Worm (Caenorhabditis elegans): ENCODE data around the gene asp-8.

Gene asp-8

ce11 chrV:2985309-2985708, 39.0 kb upstream of the asp-8 start, which contains the start of gene srw-139:
Gene srw-139, minus strand, starts transcription at chrV:2985409.
- TF ChIP-seq C04F5.9 (tag; optimal IDR thresholded peaks at IDR 0.05) (no peak), lin-39 (tag; optimal IDR thresholded peaks at IDR 0.05) (no peak), nhr-84 (tag; optimal IDR thresholded peaks at IDR 0.05) (no peak), zag-1 (tag; optimal IDR thresholded peaks at IDR 0.05) (no peak), C34B4.2 (tag; optimal IDR thresholded peaks at IDR 0.05) (no peak), hlh-17 (GFP tag; optimal IDR thresholded peaks at IDR 0.05; ENCODE audit: borderline replicate concordance) (no peak), lin-13 (GFP tag; optimal IDR thresholded peaks at IDR 0.05) (no peak), lin-15B (tag; optimal IDR thresholded peaks at IDR 0.05) (no peak), nhr-20 (tag; optimal IDR thresholded peaks at IDR 0.05) (no peak), efl-1 (optimal IDR thresholded peaks at IDR 0.05) (no peak), efl-1 (GFP tag; optimal IDR thresholded peaks at IDR 0.05 in 1 of 2) (no peak), Y116A8C.19 (tag; optimal IDR thresholded peaks at IDR 0.05; ENCODE audit: borderline replicate concordance) (no peak)

- no peak for TF ChIP-seq C04F5.9 (tag; optimal IDR thresholded peaks at IDR 0.05)
- TF ChIP-seq skn-1 (tag; optimal IDR thresholded peaks at IDR 0.05): no peak
- no peak for TF ChIP-seq zag-1 (tag; optimal IDR thresholded peaks at IDR 0.05)
- no peak for TF ChIP-seq efl-1 (optimal IDR thresholded peaks at IDR 0.05)
- TF ChIP-seq efl-1 (GFP tag; optimal IDR thresholded peaks at IDR 0.05 in 1 of 2): peak in 1 of 2 experiments; percentile 62
These were observed 36.9 kb upstream of the asp-8 start, which contains the start of gene srh-85 for ce11 chrV:2987407-2987806. Gene srh-85, minus strand, starts transcription at chrV:2987507.

- TF ChIP-seq blmp-1 (tag; optimal IDR thresholded peaks at IDR 0.05): no peak
- no peak for TF ChIP-seq nhr-20 (tag; optimal IDR thresholded peaks at IDR 0.05)
- TF ChIP-seq lin-13 (GFP tag; optimal IDR thresholded peaks at IDR 0.05): no peak
- TF ChIP-seq ceh-88 (GFP tag; IDR thresholded peaks at IDR 0.05): no peak
- TF ChIP-seq jun-1 (tag; optimal IDR thresholded peaks at IDR 0.05): no peak
- no peak for TF ChIP-seq dsc-1 (tag; optimal IDR thresholded peaks at IDR 0.05)
- no peak for TF ChIP-seq hpl-2 (GFP tag; optimal IDR thresholded peaks at IDR 0.05)
- no peak for TF ChIP-seq zag-1 (tag; optimal IDR thresholded peaks at IDR 0.05)
- no peak for TF ChIP-seq nhr-237 (tag; optimal IDR thresholded peaks at IDR 0.05)
- no peak for TF ChIP-seq hlh-4 (tag; optimal IDR thresholded peaks at IDR 0.05)
- no peak for TF ChIP-seq ces-1 (GFP tag; optimal IDR thresholded peaks at IDR 0.05)
- no peak for TF ChIP-seq fkh-10 (GFP tag; optimal IDR thresholded peaks at IDR 0.05)
- no peak for TF ChIP-seq C34B4.2 (tag; optimal IDR thresholded peaks at IDR 0.05)
- no peak for TF ChIP-seq nhr-28 (tag; optimal IDR thresholded peaks at IDR 0.05)
- no peak for TF ChIP-seq unc-30 (tag; optimal IDR thresholded peaks at IDR 0.05)
- no peak for TF ChIP-seq aha-1 (tag; optimal IDR thresholded peaks at IDR 0.05)
- no peak for TF ChIP-seq fkh-4 (tag; optimal IDR thresholded peaks at IDR 0.05; ENCODE audit: borderline replicate concordance)
These were observed 32.9 kb upstream of the asp-8 start, which contains the start of gene srw-121 for ce11 chrV:2991485-2991884. Gene srw-121, minus strand, starts transcription at chrV:2991585.

ce11 chrV:2992060-2992459, 32.3 kb upstream of the asp-8 start:
- no peak for TF ChIP-seq pax-3 (tag; optimal IDR thresholded peaks at IDR 0.05)
- TF ChIP-seq egl-13 (tag; optimal IDR thresholded peaks at IDR 0.05): no peak
- TF ChIP-seq aha-1 (tag; optimal IDR thresholded peaks at IDR 0.05): no peak
- TF ChIP-seq xbp-1 (tag; optimal IDR thresholded peaks at IDR 0.05): no peak
- TF ChIP-seq sox-4 (tag; optimal IDR thresholded peaks at IDR 0.05): no peak
- no peak for TF ChIP-seq fkh-8 (tag; optimal IDR thresholded peaks at IDR 0.05)
- TF ChIP-seq nhr-85 (tag): no peak
- no peak for TF ChIP-seq ceh-63 (GFP tag; optimal IDR thresholded peaks at IDR 0.05)
- TF ChIP-seq C04F5.9 (tag; optimal IDR thresholded peaks at IDR 0.05): no peak
- no peak for TF ChIP-seq ceh-8 (GFP tag; optimal IDR thresholded peaks at IDR 0.05)
- TF ChIP-seq sptf-1 (tag; optimal IDR thresholded peaks at IDR 0.05): no peak
- TF ChIP-seq lin-35 (GFP tag; optimal IDR thresholded peaks at IDR 0.05): no peak
- TF ChIP-seq nhr-12 (tag; optimal IDR thresholded peaks at IDR 0.05): no peak
- no peak for TF ChIP-seq sup-37 (GFP tag; optimal IDR thresholded peaks at IDR 0.05)
- no peak for TF ChIP-seq ces-1 (GFP tag; optimal IDR thresholded peaks at IDR 0.05)
- no peak for TF ChIP-seq grh-1 (GFP tag; IDR thresholded peaks at IDR 0.05)
- no peak for TF ChIP-seq hlh-17 (GFP tag; optimal IDR thresholded peaks at IDR 0.05; ENCODE audit: borderline replicate concordance)

Measured in whole organism, L1 larva.